Worm (Caenorhabditis elegans) whole organism, late embryonic: ENCODE data around the gene str-37.

ENCODE experiments used
- ceh-14 ChIP-seq: sonication (generic microtip); optimal IDR thresholded peaks from 2 replicates; lab custom pipeline; 2016; ENCODE audit warnings: missing genotype, missing genetic modification characterization, missing compliant biosample characterization
- ceh-34 ChIP-seq: sonication (generic microtip); optimal IDR thresholded peaks from 2 replicates; lab custom pipeline; 2016; ENCODE audit warnings: mild to moderate bottlenecking, missing genetic modification characterization, missing compliant biosample characterization
- eyg-1 ChIP-seq: sonication (generic microtip); optimal IDR thresholded peaks from 2 replicates; lab custom pipeline; 2016; ENCODE audit warnings: missing genotype, missing genetic modification characterization, missing compliant biosample characterization
- fax-1 ChIP-seq: sonication (generic microtip); optimal IDR thresholded peaks from 2 replicates; lab custom pipeline; 2016; ENCODE audit warnings: missing genotype, missing genetic modification characterization, missing compliant biosample characterization
- fkh-10 ChIP-seq: fragments of 150-350 bp; optimal IDR thresholded peaks from 2 replicates; lab custom pipeline; 2014; ENCODE audit warnings: missing biosample characterization, missing genetic modification reagents, missing genetic modification characterization
- hlh-6 ChIP-seq: sonication (generic microtip); optimal IDR thresholded peaks from 2 replicates; lab custom pipeline; 2016; ENCODE audit warnings: missing genotype, missing genetic modification characterization, missing compliant biosample characterization
- lin-11 ChIP-seq: fragments of 200-800 bp; sonication (Bioruptor generic); optimal IDR thresholded peaks from 2 replicates; lab custom pipeline; 2018; ENCODE audit warnings: mild to moderate bottlenecking, missing genetic modification characterization, missing compliant biosample characterization
- nhr-11 ChIP-seq: fragments of 150-350 bp; optimal IDR thresholded peaks from 2 replicates; lab custom pipeline; 2014; ENCODE audit warnings: missing biosample characterization, missing genetic modification characterization
- pax-1 ChIP-seq: fragments of 150-350 bp; optimal IDR thresholded peaks from 2 replicates; lab custom pipeline; 2014; ENCODE audit warnings: missing biosample characterization, missing genetic modification characterization
- pqm-1 ChIP-seq: sonication (generic microtip); optimal IDR thresholded peaks from 2 replicates; lab custom pipeline; 2016; ENCODE audit warnings: missing genetic modification characterization, missing compliant biosample characterization
- ref-2 ChIP-seq: sonication (generic microtip); optimal IDR thresholded peaks from 2 replicates; lab custom pipeline; 2016; ENCODE audit warnings: missing genetic modification characterization, missing compliant biosample characterization
- tbx-2 ChIP-seq: sonication (generic microtip); optimal IDR thresholded peaks from 2 replicates; lab custom pipeline; 2016; ENCODE audit warnings: missing genetic modification characterization, missing compliant biosample characterization
- tbx-7 ChIP-seq: sonication (generic microtip); optimal IDR thresholded peaks from 2 replicates; lab custom pipeline; 2016; ENCODE audit warnings: missing genotype, missing genetic modification characterization, missing compliant biosample characterization
- ttx-3 ChIP-seq: sonication (generic microtip); optimal IDR thresholded peaks from 2 replicates; lab custom pipeline; 2016; ENCODE audit warnings: missing genetic modification reagents, missing genetic modification characterization, missing compliant biosample characterization

ce11 chrV:13364227-13364626 is 36.7 kb downstream of the str-37 start:
- no peak for TF ChIP-seq pqm-1 (tag; lab: Kevin White, UChicago)
- TF ChIP-seq ref-2, result no peak
- TF ChIP-seq hlh-6, result no peak
- no peak for TF ChIP-seq eyg-1 (tag; lab: Kevin White, UChicago)
- no peak for TF ChIP-seq tbx-7 (tag; lab: Kevin White, UChicago)
- no peak for TF ChIP-seq ceh-14 (tag; lab: Kevin White, UChicago)
- TF ChIP-seq lin-11 (tag; lab: Kevin White, UChicago), result no peak
- TF ChIP-seq nhr-11 (tag; lab: Kevin White, UChicago), result no peak
- no peak for TF ChIP-seq fax-1 (tag; lab: Kevin White, UChicago)
- no peak for TF ChIP-seq pax-1 (tag; lab: Kevin White, UChicago)
- TF ChIP-seq fkh-10 (GFP tag; lab: Kevin White, UChicago), result no peak
- no peak for TF ChIP-seq tbx-2 (tag; lab: Kevin White, UChicago)
- TF ChIP-seq ttx-3 (tag; lab: Kevin White, UChicago), result no peak
- no peak for TF ChIP-seq ceh-34 (tag; lab: Kevin White, UChicago)
